Worm (Caenorhabditis elegans): Measurements from ENCODE around the gene gipc-1.

Gene gipc-1

ce11 chrIII:4903784-4904183 is 33.2 kb downstream of the gipc-1 start, which contains the start of gene kbp-2:
Gene kbp-2, minus strand, starts transcription at chrIII:4903884.
- no peak for TF ChIP-seq unc-62 (GFP tag; optimal IDR thresholded peaks at IDR 0.05)

DNA sequence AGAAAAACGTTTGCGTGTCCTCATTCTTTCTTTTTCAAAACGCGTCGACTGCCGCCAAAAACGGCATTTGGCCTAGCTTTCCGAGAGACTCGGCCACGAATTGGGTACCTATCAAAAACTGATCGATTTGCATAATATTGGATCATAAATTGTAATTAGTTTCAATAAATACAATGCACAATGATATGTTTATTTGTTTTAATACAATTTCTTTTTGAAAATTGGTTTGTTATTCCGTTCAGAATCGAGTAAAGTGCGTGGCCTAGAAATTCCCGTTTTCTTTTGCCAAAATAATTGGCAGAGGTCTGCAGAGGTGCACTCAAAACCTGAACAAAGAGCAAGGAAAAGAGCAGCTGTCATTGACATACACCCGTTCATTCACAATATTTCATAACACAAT is 34.8 kb downstream of the gipc-1 start, which contains the start of gene F26F4.8:
Gene F26F4.8, minus strand, starts transcription at position 69 of the 400 bp plus-strand sequence.
- TF ChIP-seq unc-62 (GFP tag; optimal IDR thresholded peaks at IDR 0.05), result no peak

ce11 chrIII:4906365-4906764 is 35.8 kb downstream of the gipc-1 start:
- no peak for TF ChIP-seq unc-62 (GFP tag; optimal IDR thresholded peaks at IDR 0.05)

DNA sequence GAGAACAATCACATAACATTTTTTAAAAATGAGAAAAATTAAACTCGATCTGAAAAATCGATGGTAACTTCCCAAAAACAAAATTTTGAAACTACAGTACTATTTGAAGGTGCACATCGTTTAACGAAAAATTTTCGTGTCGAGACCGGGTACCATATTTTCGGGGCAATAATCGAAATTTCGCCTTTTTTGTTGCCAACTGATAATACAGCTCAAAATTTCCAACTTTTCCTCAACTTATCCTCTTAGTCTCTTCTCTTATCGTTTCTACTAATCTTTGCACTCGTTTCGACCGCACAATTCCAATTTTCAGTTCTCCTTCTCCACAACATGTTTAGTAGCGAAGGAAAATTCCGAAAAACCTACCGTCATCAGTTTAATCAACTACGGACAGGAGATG is 36.3 kb downstream of the gipc-1 start, which contains the start of gene rom-1:
Gene rom-1, plus strand, starts transcription at position 301 of the 400 bp plus-strand sequence.
- no peak for TF ChIP-seq unc-62 (GFP tag; optimal IDR thresholded peaks at IDR 0.05)

DNA sequence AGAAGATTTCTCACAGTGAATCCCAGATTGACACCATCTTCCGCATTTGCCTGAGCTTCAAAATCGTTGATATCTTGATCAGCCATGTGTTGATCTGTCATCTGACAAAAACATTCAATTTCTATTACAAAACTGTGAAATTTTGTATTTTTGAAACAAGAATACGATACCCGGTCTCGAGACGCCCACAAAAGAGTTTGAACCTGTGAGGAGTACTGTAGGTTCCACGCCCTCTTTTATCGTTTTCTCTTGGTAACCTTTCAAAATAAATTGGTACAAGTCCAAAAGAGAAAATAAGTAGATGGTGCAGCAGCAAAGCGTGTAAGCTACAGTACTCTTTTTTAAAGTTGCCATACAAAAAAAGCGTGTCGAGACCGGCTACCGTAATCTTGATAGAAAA is 39.4 kb downstream of the gipc-1 start, which contains the start of gene F26F4.12:
Gene F26F4.12, minus strand, starts transcription at position 101 of the 400 bp plus-strand sequence.
- TF ChIP-seq unc-62 (GFP tag; optimal IDR thresholded peaks at IDR 0.05), result no peak

DNA sequence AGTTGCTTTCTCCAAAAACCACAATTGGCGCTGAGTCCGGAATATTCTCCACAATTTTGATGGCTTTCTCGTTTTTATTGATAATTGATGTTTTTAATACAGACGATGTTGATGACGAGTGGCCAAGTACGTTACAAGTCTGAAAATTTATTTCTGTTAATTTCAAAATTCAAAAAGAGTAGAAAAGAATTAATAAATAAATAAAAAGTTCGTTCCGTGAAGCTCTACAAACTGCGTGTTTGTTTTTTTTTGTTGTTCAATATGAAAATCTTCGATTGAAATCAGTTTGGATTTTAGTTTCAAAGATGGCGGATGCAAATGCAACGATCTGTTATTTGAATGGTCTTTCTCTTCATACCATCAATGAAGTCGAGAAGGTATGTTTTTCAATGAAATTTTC is 40.4 kb downstream of the gipc-1 start, which contains the start of gene F26F4.2:
Gene F26F4.2, plus strand, starts transcription at position 301 of the 400 bp plus-strand sequence.
- no peak for TF ChIP-seq unc-62 (GFP tag; optimal IDR thresholded peaks at IDR 0.05)

DNA sequence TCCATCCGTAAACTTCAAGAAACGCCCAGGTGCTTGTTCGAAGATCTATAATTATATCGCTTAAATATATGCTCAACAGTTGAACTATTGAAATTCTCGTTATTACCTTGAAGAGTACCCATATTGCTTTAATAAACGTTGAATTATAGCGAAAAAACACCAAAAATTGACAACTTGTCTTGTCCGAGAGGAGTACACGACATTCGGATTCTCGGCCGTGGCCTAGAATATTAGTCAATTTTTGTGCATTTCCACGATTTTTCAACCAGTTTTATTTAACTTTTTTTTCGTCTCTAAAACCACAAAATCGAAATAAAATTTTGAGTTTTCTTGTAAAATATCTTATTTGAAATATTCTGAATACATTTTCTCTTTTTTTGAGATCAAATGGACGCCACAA is 41.7 kb downstream of the gipc-1 start, which contains the start of the genes F26F4.9 and cee-1:
Gene F26F4.9, minus strand, starts transcription at position 205 of the 400 bp plus-strand sequence.
Gene cee-1, plus strand, starts transcription at position 383 of the 400 bp plus-strand sequence.
- TF ChIP-seq unc-62 (GFP tag; optimal IDR thresholded peaks at IDR 0.05), result no peak

ce11 chrIII:4913736-4914135 is 43.2 kb downstream of the gipc-1 start:
- TF ChIP-seq unc-62 (GFP tag; optimal IDR thresholded peaks at IDR 0.05), result no peak

DNA sequence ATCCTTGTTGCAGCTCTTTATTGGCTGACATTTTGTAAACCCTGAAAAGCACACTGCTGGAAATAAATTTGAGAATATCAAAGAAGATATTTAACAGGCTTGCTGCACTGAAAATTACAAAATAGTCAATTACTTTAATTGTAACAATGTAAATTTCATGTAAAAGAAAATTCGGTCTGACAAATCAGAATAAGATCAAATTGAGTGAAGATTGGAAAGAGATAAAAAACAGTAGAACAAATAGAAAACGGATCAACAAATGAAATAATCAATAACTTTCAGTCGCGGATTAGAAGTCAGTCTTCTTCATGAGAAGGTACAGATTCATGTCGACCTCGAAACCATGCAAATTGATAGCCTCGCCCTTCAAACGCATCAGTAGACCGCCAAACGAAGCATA is 46.5 kb downstream of the gipc-1 start, which contains the start of gene rars-1:
Gene rars-1, minus strand, starts transcription at position 101 of the 400 bp plus-strand sequence.
- no peak for TF ChIP-seq unc-62 (GFP tag; optimal IDR thresholded peaks at IDR 0.05)

DNA sequence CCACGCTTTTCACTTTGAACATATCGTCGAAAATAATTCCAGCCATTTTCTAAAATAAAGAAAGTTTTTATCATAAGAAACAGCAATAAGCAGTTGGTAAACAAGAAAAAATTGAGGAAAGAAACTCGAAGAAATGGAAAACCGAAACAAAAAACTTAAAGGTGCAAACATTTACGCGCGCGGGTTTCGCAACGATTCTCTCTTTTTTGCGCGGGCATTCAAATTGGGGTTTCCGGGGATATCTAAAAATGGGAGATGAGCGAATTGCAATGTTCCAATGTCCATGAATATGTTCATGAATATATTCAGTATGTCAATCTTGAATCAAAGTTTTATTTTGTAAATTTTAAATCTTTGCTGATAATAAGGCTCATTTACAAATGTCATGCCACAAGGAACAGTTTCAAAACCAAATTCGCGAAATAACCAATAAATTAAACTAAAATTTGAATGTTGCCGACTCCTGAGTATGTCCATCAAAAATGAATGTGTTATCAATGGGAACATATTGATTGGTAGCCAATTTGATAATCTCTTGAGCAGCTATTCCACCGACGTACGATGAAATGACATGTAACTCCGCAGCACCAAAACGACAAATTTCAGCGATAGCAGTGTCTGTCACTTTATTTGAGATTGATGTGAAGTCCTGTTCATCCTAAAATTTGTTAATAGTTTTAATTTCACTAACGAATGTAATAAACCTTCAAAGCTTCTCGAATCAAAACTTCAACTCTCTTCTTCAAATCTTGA is 47.6 kb downstream of the gipc-1 start, which contains the start of gene rpb-8:
Gene rpb-8, minus strand, starts transcription at position 49 of the 753 bp plus-strand sequence.
- no peak for TF ChIP-seq unc-62 (GFP tag; optimal IDR thresholded peaks at IDR 0.05)

- TF ChIP-seq unc-62 (GFP tag; optimal IDR thresholded peaks at IDR 0.05), result no peak
Observed at ce11 chrIII:4918906-4919305, 48.3 kb downstream of the gipc-1 start.

DNA sequence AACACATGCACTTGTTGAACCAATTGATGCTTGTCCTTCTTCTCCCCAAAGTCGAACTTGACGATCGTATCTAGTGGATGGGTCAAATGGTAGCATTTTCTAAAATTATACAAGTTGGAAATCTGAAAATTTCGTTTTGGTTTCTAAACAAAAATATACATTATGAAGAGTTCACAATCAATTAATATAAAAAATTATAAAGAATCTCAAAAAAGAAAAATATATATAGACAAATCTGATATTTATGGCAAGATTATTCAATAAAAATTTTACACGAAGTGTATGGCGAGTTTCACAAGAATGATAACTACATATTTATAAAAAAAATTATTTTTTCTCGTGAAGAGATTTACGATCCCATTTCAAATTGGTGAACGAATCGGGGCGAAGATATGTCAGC is 49.6 kb downstream of the gipc-1 start, which contains the start of gene ula-1:
Gene ula-1, minus strand, starts transcription at position 101 of the 400 bp plus-strand sequence.
- TF ChIP-seq unc-62 (GFP tag; optimal IDR thresholded peaks at IDR 0.05), result no peak
